Worm (Caenorhabditis elegans): ENCODE measurements around the gene mrpl-40.
A peak's percentile ranks its signal among the peaks of the same experiment; 100 is the strongest.

Gene mrpl-40

DNA sequence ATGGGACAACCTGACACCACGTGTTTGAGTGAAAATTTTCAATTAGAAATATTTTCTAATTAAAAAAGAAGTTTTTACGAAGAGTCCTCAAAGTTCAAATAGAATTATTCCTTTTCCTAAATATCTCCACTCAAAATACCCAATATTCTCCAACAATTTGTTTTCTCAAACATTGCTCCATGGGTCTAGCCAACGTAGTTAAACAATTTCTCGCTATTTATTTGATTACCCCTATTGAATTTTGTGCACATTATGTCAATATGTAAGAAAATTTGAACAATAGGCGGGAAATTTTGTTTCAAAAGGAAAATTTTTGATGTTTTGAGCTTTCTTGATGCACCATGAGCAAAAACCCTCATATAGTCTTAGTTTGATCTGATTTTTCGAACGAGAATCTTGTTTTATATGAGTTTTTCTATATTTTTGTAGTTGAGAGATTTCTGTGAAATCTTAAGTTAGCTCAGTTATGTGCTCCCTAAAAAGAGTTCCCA lies 24.9 kb upstream of the mrpl-40 start (continued):
- TF ChIP-seq C16A3.4 (tag; optimal IDR thresholded peaks at IDR 0.05): peak; percentile 21

DNA sequence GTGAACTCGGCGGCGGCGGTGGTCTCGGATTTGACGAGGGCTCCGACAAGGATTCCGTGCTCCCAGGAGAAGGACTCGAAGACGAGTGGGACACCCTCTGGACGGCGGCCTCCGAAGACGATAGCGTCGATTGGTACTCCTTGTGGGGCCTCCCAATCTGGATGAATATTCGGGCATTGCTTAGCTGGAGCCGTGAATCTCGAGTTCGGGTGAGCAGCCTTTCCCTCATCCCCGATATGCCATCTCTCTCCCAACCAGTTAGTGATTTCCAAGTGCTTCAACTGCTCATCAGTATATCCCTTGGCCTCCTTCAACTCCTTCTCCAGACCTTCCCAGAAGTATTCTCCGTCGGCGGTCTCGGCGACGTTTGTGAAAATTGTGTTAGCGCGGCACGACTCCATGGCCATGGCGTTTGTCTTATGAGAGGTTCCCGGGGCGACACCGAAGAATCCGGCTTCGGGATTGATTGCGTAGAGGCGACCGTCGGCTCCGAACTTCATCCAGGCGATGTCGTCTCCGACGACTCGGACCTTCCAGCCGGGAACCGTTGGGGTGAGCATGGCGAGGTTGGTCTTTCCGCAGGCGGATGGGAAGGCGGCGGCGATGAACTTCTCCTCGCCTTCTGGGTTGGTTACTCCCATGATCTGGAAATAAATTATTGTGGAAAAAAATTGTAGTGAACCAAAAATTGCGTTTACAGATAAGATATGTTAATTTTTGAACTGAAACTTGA lies 23.6 kb upstream of the mrpl-40 start:
- no peak for TF ChIP-seq xbp-1 (tag; optimal IDR thresholded peaks at IDR 0.05)
- TF ChIP-seq egl-13 (tag; optimal IDR thresholded peaks at IDR 0.05): no peak
- TF ChIP-seq lsy-2 (tag; optimal IDR thresholded peaks at IDR 0.05): no peak
- TF ChIP-seq jun-1 (tag; optimal IDR thresholded peaks at IDR 0.05): no peak
- TF ChIP-seq mab-9 (GFP tag; IDR thresholded peaks at IDR 0.05): no peak
- no peak for TF ChIP-seq nhr-47 (tag; optimal IDR thresholded peaks at IDR 0.05)
- no peak for TF ChIP-seq nhr-85 (tag)
- no peak for TF ChIP-seq ceh-63 (GFP tag; optimal IDR thresholded peaks at IDR 0.05)
- TF ChIP-seq ceh-90 (tag; optimal IDR thresholded peaks at IDR 0.05): no peak
- TF ChIP-seq zip-4 (GFP tag; optimal IDR thresholded peaks at IDR 0.05): no peak
- no peak for TF ChIP-seq dsc-1 (tag; optimal IDR thresholded peaks at IDR 0.05)

DNA sequence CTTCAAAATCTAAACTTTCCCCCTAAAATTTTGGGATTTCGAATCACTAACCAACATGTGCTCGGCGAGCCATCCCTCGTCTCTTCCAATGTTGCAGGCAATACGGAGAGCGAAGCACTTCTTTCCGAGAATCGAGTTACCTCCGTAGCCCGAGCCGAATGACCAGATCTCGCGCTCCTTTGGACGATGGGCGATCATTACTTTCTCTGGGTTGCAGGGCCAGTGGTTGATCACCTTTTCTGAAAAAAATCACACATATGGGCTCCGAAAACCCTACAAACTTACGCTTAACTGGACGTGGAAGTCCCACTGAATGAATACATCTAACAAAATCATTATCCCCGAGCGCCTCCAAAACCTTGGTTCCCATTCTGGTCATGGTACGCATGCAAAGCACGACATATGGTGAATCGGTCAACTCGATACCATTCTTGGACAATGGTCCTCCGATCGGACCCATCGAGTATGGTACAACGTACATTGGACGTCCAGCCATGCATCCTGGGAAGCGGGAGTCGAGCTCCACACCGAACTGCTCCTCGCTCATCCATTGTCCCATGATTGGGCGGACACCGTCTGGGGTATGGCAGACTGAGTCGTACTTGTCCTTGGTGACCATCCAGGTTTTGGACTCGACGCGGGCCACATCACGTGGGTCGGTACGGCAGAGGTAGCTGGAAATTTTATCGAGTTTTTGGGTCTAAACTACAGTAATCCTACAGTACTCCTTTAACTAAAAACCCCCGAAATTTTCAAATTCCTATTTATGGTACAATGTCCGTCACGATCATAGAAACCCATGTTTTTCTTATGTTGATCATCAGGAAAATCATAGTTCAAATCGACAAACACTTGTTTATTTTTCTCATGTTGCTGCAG lies 22.4 kb upstream of the mrpl-40 start:
- TF ChIP-seq jun-1 (tag; optimal IDR thresholded peaks at IDR 0.05): no peak
- no peak for TF ChIP-seq Y116A8C.19 (tag; optimal IDR thresholded peaks at IDR 0.05; ENCODE audit: borderline replicate concordance)
- TF ChIP-seq sox-4 (tag; optimal IDR thresholded peaks at IDR 0.05): no peak
- no peak for TF ChIP-seq nhr-12 (tag; optimal IDR thresholded peaks at IDR 0.05)
- TF ChIP-seq efl-1 (optimal IDR thresholded peaks at IDR 0.05): no peak
- TF ChIP-seq efl-1 (GFP tag; optimal IDR thresholded peaks at IDR 0.05 in 1 of 2): peak in 1 of 2 experiments; percentile 79
- TF ChIP-seq dsc-1 (tag; optimal IDR thresholded peaks at IDR 0.05): no peak
- no peak for TF ChIP-seq unc-62 (GFP tag; optimal IDR thresholded peaks at IDR 0.05)
- TF ChIP-seq lsy-2 (tag; optimal IDR thresholded peaks at IDR 0.05): no peak
- TF ChIP-seq mab-9 (GFP tag; IDR thresholded peaks at IDR 0.05): 0 out of 2 replicates have a peak, but pooled peaks have one; percentile 5
- TF ChIP-seq ceh-88 (GFP tag; IDR thresholded peaks at IDR 0.05): 0 out of 2 replicates have a peak, but pooled peaks have one; percentile 19
- no peak for TF ChIP-seq tbx-2 (tag; optimal IDR thresholded peaks at IDR 0.05)
- no peak for TF ChIP-seq nhr-76 (tag; optimal IDR thresholded peaks at IDR 0.05)
- TF ChIP-seq pqm-1 (tag; optimal IDR thresholded peaks at IDR 0.05): no peak
- no peak for TF ChIP-seq zip-4 (GFP tag; optimal IDR thresholded peaks at IDR 0.05)

DNA sequence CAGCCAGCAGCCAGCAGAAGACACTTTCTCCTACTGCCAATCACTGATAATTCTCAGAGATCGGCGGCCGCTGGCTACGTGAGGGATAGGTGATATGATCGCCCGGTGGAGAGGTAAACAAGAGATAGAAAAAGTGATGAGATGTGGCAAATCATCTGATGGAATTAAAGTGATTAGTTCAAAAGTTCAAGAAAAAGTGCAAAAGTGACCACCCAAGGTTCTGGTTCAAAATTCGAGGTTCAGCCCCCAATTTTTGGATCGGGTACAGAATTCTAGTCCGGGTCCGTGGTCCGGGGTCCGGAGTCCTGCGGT lies 21.8 kb upstream of the mrpl-40 start:
- no peak for TF ChIP-seq ceh-88 (GFP tag; IDR thresholded peaks at IDR 0.05)
- TF ChIP-seq unc-98 (GFP tag; IDR thresholded peaks at IDR 0.05): no peak
- TF ChIP-seq mef-2 (tag; optimal IDR thresholded peaks at IDR 0.05): no peak
- TF ChIP-seq unc-130 (tag; optimal IDR thresholded peaks at IDR 0.05): no peak
- TF ChIP-seq fos-1 (tag; optimal IDR thresholded peaks at IDR 0.05): no peak
- TF ChIP-seq zip-4 (GFP tag; optimal IDR thresholded peaks at IDR 0.05): no peak
- no peak for TF ChIP-seq lin-39 (tag; optimal IDR thresholded peaks at IDR 0.05)
- no peak for TF ChIP-seq sup-37 (GFP tag; optimal IDR thresholded peaks at IDR 0.05)
- TF ChIP-seq nhr-90 (tag; optimal IDR thresholded peaks at IDR 0.05; ENCODE audit: poor library complexity): no peak
- no peak for TF ChIP-seq grh-1 (GFP tag; IDR thresholded peaks at IDR 0.05)
- no peak for TF ChIP-seq hlh-4 (tag; optimal IDR thresholded peaks at IDR 0.05)
- TF ChIP-seq lsy-2 (tag; optimal IDR thresholded peaks at IDR 0.05): peak; percentile 13 to 23
- no peak for TF ChIP-seq ceh-8 (GFP tag; optimal IDR thresholded peaks at IDR 0.05)
- TF ChIP-seq mab-9 (GFP tag; IDR thresholded peaks at IDR 0.05): no peak
- TF ChIP-seq nhr-28 (tag; optimal IDR thresholded peaks at IDR 0.05): no peak
- no peak for TF ChIP-seq nhr-12 (tag; optimal IDR thresholded peaks at IDR 0.05)
- no peak for TF ChIP-seq lin-13 (GFP tag; optimal IDR thresholded peaks at IDR 0.05)
- no peak for TF ChIP-seq unc-30 (tag; optimal IDR thresholded peaks at IDR 0.05)
- TF ChIP-seq pax-3 (tag; optimal IDR thresholded peaks at IDR 0.05): no peak
- no peak for TF ChIP-seq F16B12.6 (tag; optimal IDR thresholded peaks at IDR 0.05)
- no peak for TF ChIP-seq efl-3 (GFP tag; optimal IDR thresholded peaks at IDR 0.05)
- no peak for TF ChIP-seq mdl-1 (tag; optimal IDR thresholded peaks at IDR 0.05)
- TF ChIP-seq ces-1 (GFP tag; optimal IDR thresholded peaks at IDR 0.05): no peak
- TF ChIP-seq snu-23 (GFP tag; optimal IDR thresholded peaks at IDR 0.05): peak; percentile 45
- TF ChIP-seq nhr-77 (tag; optimal IDR thresholded peaks at IDR 0.05): no peak
- no peak for TF ChIP-seq fkh-10 (GFP tag; optimal IDR thresholded peaks at IDR 0.05)
- no peak for TF ChIP-seq skn-1 (tag; optimal IDR thresholded peaks at IDR 0.05)
- TF ChIP-seq ceh-82 (tag; optimal IDR thresholded peaks at IDR 0.05): no peak

Data from whole organism, L1 larva.